Fruit fly (Drosophila melanogaster) whole organism, embryonic: ENCODE results near the gene alphaCOP.

ENCODE experiments used
- CG18619 ChIP-seq: fragments of 200-800 bp; sonication (Bioruptor generic); optimal IDR thresholded peaks from 3 replicates; lab custom pipeline; 2017; ENCODE audit warnings: missing biosample characterization, mild to moderate bottlenecking, missing genetic modification characterization
- CG5953 ChIP-seq: fragments of 200-800 bp; sonication (Bioruptor generic); IDR thresholded peaks from 2 replicates; pipeline ENCODE4 v1.3.6; 2022; ENCODE audit warnings: missing biosample characterization, missing genetic modification characterization
- Camta ChIP-seq: fragments of 200-800 bp; sonication (Bioruptor generic); optimal IDR thresholded peaks from 2 replicates; lab custom pipeline; 2016; ENCODE audit warnings: missing biosample characterization, missing genetic modification characterization
- H2.0 ChIP-seq: fragments of 200-800 bp; sonication (Bioruptor generic); IDR thresholded peaks from 2 replicates; pipeline ENCODE4 v1.3.6; 2022; ENCODE audit warnings: missing biosample characterization, missing genetic modification characterization
- MESR4 ChIP-seq: fragments of 200-800 bp; sonication (Bioruptor generic); optimal IDR thresholded peaks from 2 replicates; lab custom pipeline; 2018; ENCODE audit warnings: missing biosample characterization, mild to moderate bottlenecking, missing genetic modification characterization, moderate library complexity
- eyg ChIP-seq: fragments of 200-800 bp; sonication (Bioruptor generic); optimal IDR thresholded peaks from 3 replicates; lab custom pipeline; 2016; ENCODE audit warnings: missing biosample characterization, missing genetic modification characterization
- fd3F ChIP-seq: fragments of 200-800 bp; sonication (Bioruptor generic); optimal IDR thresholded peaks from 2 replicates; lab custom pipeline; 2018; ENCODE audit warnings: missing biosample characterization, mild to moderate bottlenecking, missing genetic modification characterization, moderate library complexity
- gt ChIP-seq: fragments of 200-800 bp; sonication (Bioruptor generic); IDR thresholded peaks from 2 replicates; pipeline ENCODE4 v1.3.6; 2022; ENCODE audit warnings: missing biosample characterization, missing genetic modification characterization
- pan ChIP-seq, 4 experiments: fragments of >200 bp in 3 of 4; fragments of 200-800 bp in 1 of 4; sonication (Bioruptor generic) in 1 of 4; optimal IDR thresholded peaks in 3 of 4; IDR thresholded peaks in 1 of 4; 2 replicates each; pipeline versions ENCODE4 v1.3.6 to Lab custom; 2017 to 2022; ENCODE audit warnings: missing biosample characterization in 2 of 4, missing genetic modification characterization in 2 of 4, mixed read lengths in 1 of 4
- row ChIP-seq: fragments of 200-800 bp; sonication (Bioruptor generic); IDR thresholded peaks from 3 replicates; pipeline ENCODE4 v1.3.6; 2022; ENCODE audit warnings: missing biosample characterization, missing genetic modification characterization

- TF ChIP-seq H2.0 (GFP tag; lab: Robert Waterston, UW) (no peak), fd3F (GFP tag; lab: Kevin White, UChicago) (no peak), gt (no peak), eyg (GFP tag; lab: Kevin White, UChicago) (no peak), pan (optimal IDR thresholded peaks at IDR 0.05; lab: Kevin White, UChicago) (no peak), pan (GFP tag; optimal IDR thresholded peaks at IDR 0.05 in 1 of 2, IDR thresholded peaks at IDR 0.05 in 1 of 2) (no peak), CG18619 (GFP tag; lab: Kevin White, UChicago) (no peak), CG5953 (GFP tag; lab: Robert Waterston, UW) (no peak), row (GFP tag; lab: Robert Waterston, UW) (no peak), MESR4 (GFP tag; lab: Kevin White, UChicago) (no peak), Camta (no peak)
These were observed 29.3 kb downstream of the alphaCOP start, which contains the start of gene CG12105 for dm6 chr3L:1615701-1616100.
